Fruit fly (Drosophila melanogaster) whole organism, adult: Measurements from ENCODE around the gene Jon74E.

ENCODE experiments used
- CG11617 ChIP-seq: fragments of 200-800 bp; sonication (Bioruptor generic); optimal IDR thresholded peaks from 2 replicates; lab custom pipeline; 2017; ENCODE audit warnings: mild to moderate bottlenecking, missing biosample characterization, missing genetic modification reagents, missing genetic modification characterization
- CG12768 ChIP-seq: fragments of 200-800 bp; sonication (Bioruptor generic); optimal IDR thresholded peaks from 2 replicates; lab custom pipeline; 2017; ENCODE audit warnings: missing biosample characterization, missing genetic modification characterization, mild to moderate bottlenecking, moderate library complexity, missing genetic modification reagents
- CG14711 ChIP-seq: fragments of 200-800 bp; sonication (Bioruptor generic); optimal IDR thresholded peaks from 2 replicates; lab custom pipeline; 2018; ENCODE audit warnings: missing biosample characterization, mild to moderate bottlenecking, missing genetic modification characterization, moderate library complexity
- CG1620 ChIP-seq: fragments of 200-800 bp; sonication (Bioruptor generic); optimal IDR thresholded peaks from 2 replicates; lab custom pipeline; 2016; ENCODE audit warnings: missing biosample characterization, missing genetic modification characterization
- CG33017 ChIP-seq: fragments of 200-800 bp; sonication (Bioruptor generic); optimal IDR thresholded peaks from 2 replicates; lab custom pipeline; 2018; ENCODE audit warnings: missing biosample characterization, mild to moderate bottlenecking, missing genetic modification characterization, moderate library complexity
- CG5204 ChIP-seq: fragments of 200-800 bp; sonication (Bioruptor generic); optimal IDR thresholded peaks from 2 replicates; lab custom pipeline; 2016; ENCODE audit warnings: missing biosample characterization, missing genetic modification characterization
- CG7045 ChIP-seq: fragments of 200-800 bp; sonication (Bioruptor generic); optimal IDR thresholded peaks from 2 replicates; lab custom pipeline; 2017; ENCODE audit warnings: missing biosample characterization, mild to moderate bottlenecking, missing genetic modification characterization
- CG7101 ChIP-seq: fragments of 200-800 bp; sonication (Bioruptor generic); optimal IDR thresholded peaks from 2 replicates; lab custom pipeline; 2018; ENCODE audit warnings: missing biosample characterization, mild to moderate bottlenecking, missing genetic modification characterization, moderate library complexity
- Clk ChIP-seq: fragments of 200-800 bp; sonication (Bioruptor generic); optimal IDR thresholded peaks from 2 replicates; lab custom pipeline; 2017; ENCODE audit warnings: missing biosample characterization, missing genetic modification characterization
- Crg-1 ChIP-seq: fragments of 200-800 bp; sonication (Bioruptor generic); optimal IDR thresholded peaks from 2 replicates; lab custom pipeline; 2016; ENCODE audit warnings: missing biosample characterization, missing genetic modification characterization
- Hr96 ChIP-seq: fragments of 200-800 bp; sonication (Bioruptor generic); optimal IDR thresholded peaks from 2 replicates; lab custom pipeline; 2016; ENCODE audit warnings: missing biosample characterization, missing genetic modification characterization
- Mnt ChIP-seq: fragments of 200-800 bp; sonication (Bioruptor generic); optimal IDR thresholded peaks from 2 replicates; lab custom pipeline; 2016; ENCODE audit warnings: missing biosample characterization, mild to moderate bottlenecking, missing genetic modification characterization
- bab1 ChIP-seq: fragments of 200-800 bp; sonication (Bioruptor generic); optimal IDR thresholded peaks from 3 replicates; lab custom pipeline; 2019; ENCODE audit warnings: missing biosample characterization, mild to moderate bottlenecking, missing genetic modification characterization, moderate library complexity
- cic ChIP-seq: fragments of 200-800 bp; sonication (Bioruptor generic); optimal IDR thresholded peaks from 2 replicates; lab custom pipeline; 2017; ENCODE audit warnings: missing biosample characterization, mild to moderate bottlenecking, missing genetic modification characterization, moderate library complexity
- cnc ChIP-seq, 2 experiments: fragments of >200 bp; optimal IDR thresholded peaks; 2 replicates each; lab custom pipeline; 2017
- kay ChIP-seq: fragments of 200-800 bp; sonication (Bioruptor generic); peaks from one replicate; lab custom pipeline; 2016; ENCODE audit warnings: missing biosample characterization, missing genetic modification characterization, borderline replicate concordance
- ovo ChIP-seq: fragments of 200-800 bp; sonication (Bioruptor generic); optimal IDR thresholded peaks from 2 replicates; lab custom pipeline; 2016; ENCODE audit warnings: missing biosample characterization, missing genetic modification characterization
- pad ChIP-seq: fragments of 200-800 bp; sonication (Bioruptor generic); optimal IDR thresholded peaks from 3 replicates; lab custom pipeline; 2017; ENCODE audit warnings: missing biosample characterization, missing genetic modification characterization, mild to moderate bottlenecking, moderate library complexity, missing genetic modification reagents
- tj ChIP-seq: fragments of 200-800 bp; sonication (Bioruptor generic); optimal IDR thresholded peaks from 3 replicates; lab custom pipeline; 2017; ENCODE audit warnings: missing biosample characterization, mild to moderate bottlenecking, missing genetic modification characterization, moderate library complexity
- toe ChIP-seq: fragments of 200-800 bp; sonication (Bioruptor generic); optimal IDR thresholded peaks from 2 replicates; lab custom pipeline; 2016; ENCODE audit warnings: missing biosample characterization, missing genetic modification characterization

The Jon74E gene

dm6 chr3L:17590049-17590448 is 41.1 kb upstream of the Jon74E start:
- no peak for TF ChIP-seq Mnt
- no peak for TF ChIP-seq kay (GFP tag; lab: Kevin White, UChicago)
- no peak for TF ChIP-seq CG33017 (tag; lab: Kevin White, UChicago)
- no peak for TF ChIP-seq toe (GFP tag; lab: Kevin White, UChicago)
- no peak for TF ChIP-seq CG12768 (GFP tag; lab: Kevin White, UChicago)
- no peak for TF ChIP-seq CG1620 (GFP tag; lab: Kevin White, UChicago)
- TF ChIP-seq CG14711, result no peak
- TF ChIP-seq CG11617, result no peak
- TF ChIP-seq cnc (optimal IDR thresholded peaks at IDR 0.05; lab: Kevin White, UChicago), result no peak
- no peak for TF ChIP-seq ovo (GFP tag; lab: Kevin White, UChicago)
- no peak for TF ChIP-seq CG7101 (tag; lab: Kevin White, UChicago)
- no peak for TF ChIP-seq cic (GFP tag; lab: Kevin White, UChicago)
- no peak for TF ChIP-seq Clk (GFP tag; lab: Kevin White, UChicago)
- TF ChIP-seq Hr96 (GFP tag; lab: Kevin White, UChicago), result no peak
- TF ChIP-seq bab1 (GFP tag; lab: Kevin White, UChicago), result no peak
- TF ChIP-seq pad (GFP tag; lab: Kevin White, UChicago), result no peak
- no peak for TF ChIP-seq Crg-1 (GFP tag; lab: Kevin White, UChicago)
- no peak for TF ChIP-seq CG7045 (GFP tag; lab: Kevin White, UChicago)

dm6 chr3L:17588686-17589085 is 39.8 kb upstream of the Jon74E start:
- no peak for TF ChIP-seq CG33017 (tag; lab: Kevin White, UChicago)
- no peak for TF ChIP-seq CG7045 (GFP tag; lab: Kevin White, UChicago)
- TF ChIP-seq tj (GFP tag; lab: Kevin White, UChicago), result no peak
- TF ChIP-seq kay (GFP tag; lab: Kevin White, UChicago), result no peak
- TF ChIP-seq cic (GFP tag; lab: Kevin White, UChicago), result no peak
- TF ChIP-seq Hr96 (GFP tag; lab: Kevin White, UChicago), result no peak
- no peak for TF ChIP-seq CG1620 (GFP tag; lab: Kevin White, UChicago)
- TF ChIP-seq CG7101 (tag; lab: Kevin White, UChicago), result no peak
- no peak for TF ChIP-seq bab1 (GFP tag; lab: Kevin White, UChicago)
- TF ChIP-seq CG5204 (GFP tag; lab: Kevin White, UChicago), result no peak
- TF ChIP-seq Crg-1 (GFP tag; lab: Kevin White, UChicago), result no peak
- TF ChIP-seq CG11617, result no peak
- no peak for TF ChIP-seq Mnt
- no peak for TF ChIP-seq CG14711
- TF ChIP-seq pad (GFP tag; lab: Kevin White, UChicago), result no peak
- TF ChIP-seq CG12768 (GFP tag; lab: Kevin White, UChicago), result no peak
- no peak for TF ChIP-seq cnc (optimal IDR thresholded peaks at IDR 0.05; lab: Kevin White, UChicago)
- no peak for TF ChIP-seq Clk (GFP tag; lab: Kevin White, UChicago)
- no peak for TF ChIP-seq ovo (GFP tag; lab: Kevin White, UChicago)

- no peak for TF ChIP-seq CG1620 (GFP tag; lab: Kevin White, UChicago)
- TF ChIP-seq bab1 (GFP tag; lab: Kevin White, UChicago), result no peak
- TF ChIP-seq CG11617, result no peak
- TF ChIP-seq pad (GFP tag; lab: Kevin White, UChicago), result no peak
- no peak for TF ChIP-seq CG5204 (GFP tag; lab: Kevin White, UChicago)
- TF ChIP-seq Mnt, result no peak
- no peak for TF ChIP-seq Clk (GFP tag; lab: Kevin White, UChicago)
- no peak for TF ChIP-seq tj (GFP tag; lab: Kevin White, UChicago)
- no peak for TF ChIP-seq toe (GFP tag; lab: Kevin White, UChicago)
- TF ChIP-seq CG12768 (GFP tag; lab: Kevin White, UChicago), result no peak
- TF ChIP-seq kay (GFP tag; lab: Kevin White, UChicago), result no peak
- no peak for TF ChIP-seq cic (GFP tag; lab: Kevin White, UChicago)
- TF ChIP-seq Hr96 (GFP tag; lab: Kevin White, UChicago), result no peak
These were observed 39.0 kb upstream of the Jon74E start for dm6 chr3L:17587897-17588296.

- TF ChIP-seq toe (GFP tag; lab: Kevin White, UChicago) (no peak), cic (GFP tag; lab: Kevin White, UChicago) (no peak), pad (GFP tag; lab: Kevin White, UChicago) (no peak)
These were observed 38.4 kb upstream of the Jon74E start for dm6 chr3L:17587292-17587691.

dm6 chr3L:17586370-17587048 is 37.6 kb upstream of the Jon74E start:
- peak; percentile 14 for TF ChIP-seq CG12768 (GFP tag; lab: Kevin White, UChicago)
- TF ChIP-seq cnc (optimal IDR thresholded peaks at IDR 0.05; lab: Kevin White, UChicago), result no peak
- TF ChIP-seq CG5204 (GFP tag; lab: Kevin White, UChicago), result no peak
- TF ChIP-seq CG33017 (tag; lab: Kevin White, UChicago), result no peak
- no peak for TF ChIP-seq toe (GFP tag; lab: Kevin White, UChicago)
- TF ChIP-seq cic (GFP tag; lab: Kevin White, UChicago), result no peak
- TF ChIP-seq CG11617, result no peak
- TF ChIP-seq tj (GFP tag; lab: Kevin White, UChicago), result peak; percentile 4
- TF ChIP-seq Hr96 (GFP tag; lab: Kevin White, UChicago), result no peak
- no peak for TF ChIP-seq Crg-1 (GFP tag; lab: Kevin White, UChicago)
- TF ChIP-seq CG7101 (tag; lab: Kevin White, UChicago), result no peak
- no peak for TF ChIP-seq CG1620 (GFP tag; lab: Kevin White, UChicago)
- no peak for TF ChIP-seq CG14711
- no peak for TF ChIP-seq ovo (GFP tag; lab: Kevin White, UChicago)
- TF ChIP-seq Mnt, result no peak
- TF ChIP-seq pad (GFP tag; lab: Kevin White, UChicago), result no peak
- TF ChIP-seq kay (GFP tag; lab: Kevin White, UChicago), result no peak
